Fruit fly (Drosophila melanogaster) whole organism, embryonic: ENCODE results near the gene Gdh.

Source experiments
- Abd-B ChIP-seq: fragments of 200-800 bp; sonication (Bioruptor generic); optimal IDR thresholded peaks from 2 replicates; lab custom pipeline; 2018; ENCODE audit warnings: missing biosample characterization, mild to moderate bottlenecking, missing genetic modification characterization, moderate library complexity
- CG10267 ChIP-seq: fragments of 200-800 bp; sonication (Bioruptor generic); optimal IDR thresholded peaks from 2 replicates; lab custom pipeline; 2018; ENCODE audit warnings: missing biosample characterization, mild to moderate bottlenecking, missing genetic modification characterization, moderate library complexity
- CG10274 ChIP-seq: fragments of 200-800 bp; sonication (Bioruptor generic); optimal IDR thresholded peaks from 3 replicates; lab custom pipeline; 2017; ENCODE audit warnings: missing biosample characterization, mild to moderate bottlenecking, missing genetic modification characterization
- CG10565 ChIP-seq: fragments of 200-800 bp; sonication (Bioruptor generic); optimal IDR thresholded peaks from 3 replicates; lab custom pipeline; 2016; ENCODE audit warnings: missing biosample characterization, mild to moderate bottlenecking, missing genetic modification characterization
- CG11085 ChIP-seq: fragments of 200-800 bp; sonication (Bioruptor generic); IDR thresholded peaks from 2 replicates; pipeline ENCODE4 v1.3.6; 2022; ENCODE audit warnings: missing biosample characterization, missing genetic modification characterization
- CG12104 ChIP-seq: fragments of 200-800 bp; sonication (Bioruptor generic); optimal IDR thresholded peaks from 3 replicates; lab custom pipeline; 2016; ENCODE audit warnings: missing biosample characterization, missing genetic modification characterization
- CG12236 ChIP-seq: fragments of 200-800 bp; sonication (Bioruptor generic); optimal IDR thresholded peaks from 2 replicates; lab custom pipeline; 2016; ENCODE audit warnings: missing biosample characterization, missing genetic modification characterization
- CG13296 ChIP-seq: fragments of 200-800 bp; sonication (Bioruptor generic); optimal IDR thresholded peaks from 3 replicates; lab custom pipeline; 2018; ENCODE audit warnings: missing biosample characterization, mild to moderate bottlenecking, missing genetic modification characterization
- CG13775 ChIP-seq: fragments of 200-800 bp; sonication (Bioruptor generic); optimal IDR thresholded peaks from 3 replicates; lab custom pipeline; 2017; ENCODE audit warnings: missing biosample characterization, mild to moderate bottlenecking, missing genetic modification characterization
- CG14014 ChIP-seq: fragments of 200-800 bp; sonication (Bioruptor generic); IDR thresholded peaks from 2 replicates; pipeline ENCODE4 v1.3.6; 2022; ENCODE audit warnings: missing biosample characterization, missing genetic modification characterization
- CG17802 ChIP-seq: fragments of 200-800 bp; sonication (Bioruptor generic); optimal IDR thresholded peaks from 2 replicates; lab custom pipeline; 2018; ENCODE audit warnings: missing biosample characterization, mild to moderate bottlenecking, missing genetic modification characterization, moderate library complexity
- CG18764 ChIP-seq: fragments of 200-800 bp; sonication (Bioruptor generic); optimal IDR thresholded peaks from 3 replicates; lab custom pipeline; 2016; ENCODE audit warnings: missing biosample characterization, missing genetic modification characterization
- CG2116 ChIP-seq: fragments of 200-800 bp; sonication (Bioruptor generic); optimal IDR thresholded peaks from 3 replicates; lab custom pipeline; 2018; ENCODE audit warnings: missing biosample characterization, mild to moderate bottlenecking, missing genetic modification characterization
- CG2202 ChIP-seq: fragments of 200-800 bp; sonication (Bioruptor generic); optimal IDR thresholded peaks from 2 replicates; lab custom pipeline; 2018; ENCODE audit warnings: missing biosample characterization, mild to moderate bottlenecking, missing genetic modification characterization
- CG2712 ChIP-seq: fragments of 200-800 bp; optimal IDR thresholded peaks from 3 replicates; lab custom pipeline; 2019; ENCODE audit warnings: missing biosample characterization, mild to moderate bottlenecking, missing genetic modification characterization, moderate library complexity
- CG3838 ChIP-seq: fragments of 200-800 bp; sonication (Bioruptor generic); optimal IDR thresholded peaks from 3 replicates; lab custom pipeline; 2016; ENCODE audit warnings: missing biosample characterization, missing genetic modification characterization
- CG6175 ChIP-seq: fragments of 200-800 bp; sonication (Bioruptor generic); IDR thresholded peaks from 3 replicates; pipeline ENCODE4 v1.3.6; 2022; ENCODE audit warnings: missing biosample characterization, missing genetic modification characterization
- CG7372 ChIP-seq: fragments of 200-800 bp; sonication (Bioruptor generic); IDR thresholded peaks from 2 replicates; pipeline ENCODE4 v1.3.6; 2022; ENCODE audit warnings: missing biosample characterization, missing genetic modification characterization
- CG7745 ChIP-seq: fragments of 200-800 bp; sonication (Bioruptor generic); optimal IDR thresholded peaks from 2 replicates; lab custom pipeline; 2018; ENCODE audit warnings: missing biosample characterization, mild to moderate bottlenecking, missing genetic modification characterization, moderate library complexity
- CG8089 ChIP-seq: fragments of 200-800 bp; sonication (Bioruptor generic); optimal IDR thresholded peaks from 3 replicates; lab custom pipeline; 2016; ENCODE audit warnings: missing biosample characterization, missing genetic modification characterization
- CG8290 ChIP-seq, 3 experiments: fragments of 200-800 bp; sonication (Bioruptor generic); optimal IDR thresholded peaks; 2 replicates each; lab custom pipeline; 2016 to 2019; ENCODE audit warnings: missing biosample characterization in 3 of 3, missing genetic modification characterization in 3 of 3, mild to moderate bottlenecking in 2 of 3, moderate library complexity in 1 of 3
- CG9437 ChIP-seq: fragments of 200-800 bp; sonication (Bioruptor generic); optimal IDR thresholded peaks from 2 replicates; lab custom pipeline; 2018; ENCODE audit warnings: missing biosample characterization, mild to moderate bottlenecking, missing genetic modification characterization
- CG9609 ChIP-seq: fragments of 200-800 bp; sonication (Bioruptor generic); optimal IDR thresholded peaks from 3 replicates; lab custom pipeline; 2016; ENCODE audit warnings: missing biosample characterization, missing genetic modification characterization
- Chrac-16 ChIP-seq: fragments of 200-800 bp; sonication (Bioruptor generic); optimal IDR thresholded peaks from 3 replicates; lab custom pipeline; 2016; ENCODE audit warnings: missing biosample characterization, missing genetic modification characterization
- Hand ChIP-seq: fragments of 200-800 bp; sonication (Bioruptor generic); optimal IDR thresholded peaks from 2 replicates; lab custom pipeline; 2017; ENCODE audit warnings: mild to moderate bottlenecking, missing biosample characterization, missing genetic modification reagents, missing genetic modification characterization
- Hr3 ChIP-seq: fragments of 200-800 bp; sonication (Bioruptor generic); optimal IDR thresholded peaks from 3 replicates; lab custom pipeline; 2016; ENCODE audit warnings: missing biosample characterization, missing genetic modification characterization
- MTF-1 ChIP-seq: fragments of 200-800 bp; sonication (Bioruptor generic); optimal IDR thresholded peaks from 2 replicates; lab custom pipeline; 2018; ENCODE audit warnings: missing biosample characterization, mild to moderate bottlenecking, missing genetic modification characterization, borderline replicate concordance
- NC2α ChIP-seq: fragments of 200-800 bp; sonication (Bioruptor generic); optimal IDR thresholded peaks from 2 replicates; lab custom pipeline; 2016; ENCODE audit warnings: missing biosample characterization, missing genetic modification characterization
- NC2β ChIP-seq: fragments of 200-800 bp; sonication (Bioruptor generic); optimal IDR thresholded peaks from 2 replicates; lab custom pipeline; 2016; ENCODE audit warnings: missing biosample characterization, missing genetic modification characterization
- PHDP ChIP-seq: fragments of 200-800 bp; sonication (Bioruptor generic); optimal IDR thresholded peaks from 3 replicates; lab custom pipeline; 2018; ENCODE audit warnings: missing biosample characterization, mild to moderate bottlenecking, missing genetic modification characterization, moderate library complexity
- Ravus ChIP-seq: fragments of 200-800 bp; sonication (Bioruptor generic); IDR thresholded peaks from 2 replicates; pipeline ENCODE4 v1.3.6; 2022; ENCODE audit warnings: missing biosample characterization, missing genetic modification characterization
- Six4 ChIP-seq: fragments of 200-800 bp; sonication (Bioruptor generic); optimal IDR thresholded peaks from 2 replicates; lab custom pipeline; 2016; ENCODE audit warnings: missing biosample characterization, missing genetic modification characterization
- Ssrp ChIP-seq: fragments of 200-800 bp; sonication (Bioruptor generic); optimal IDR thresholded peaks from 2 replicates; lab custom pipeline; 2018; ENCODE audit warnings: missing biosample characterization, mild to moderate bottlenecking, missing genetic modification characterization, moderate library complexity
- az2 ChIP-seq: fragments of 200-800 bp; sonication (Bioruptor generic); optimal IDR thresholded peaks from 3 replicates; lab custom pipeline; 2016; ENCODE audit warnings: missing biosample characterization, missing genetic modification characterization
- crol ChIP-seq: fragments of 200-800 bp; sonication (Bioruptor generic); IDR thresholded peaks from 2 replicates; pipeline ENCODE4 v1.3.6; 2022; ENCODE audit warnings: missing biosample characterization, missing genetic modification characterization
- ems ChIP-seq: fragments of 200-800 bp; sonication (Bioruptor generic); optimal IDR thresholded peaks from 3 replicates; lab custom pipeline; 2016; ENCODE audit warnings: missing biosample characterization, missing genetic modification characterization
- gem ChIP-seq: fragments of 200-800 bp; sonication (Bioruptor generic); optimal IDR thresholded peaks from 2 replicates; lab custom pipeline; 2019; ENCODE audit warnings: missing biosample characterization, mild to moderate bottlenecking, missing genetic modification characterization, moderate library complexity
- grn ChIP-seq: fragments of 200-800 bp; sonication (Bioruptor generic); optimal IDR thresholded peaks from 3 replicates; lab custom pipeline; 2017; ENCODE audit warnings: missing biosample characterization, missing genetic modification characterization
- ham ChIP-seq: fragments of 200-800 bp; sonication (Bioruptor generic); IDR thresholded peaks from 2 replicates; pipeline ENCODE4 v1.3.6; 2022; ENCODE audit warnings: missing biosample characterization, missing genetic modification characterization
- ind ChIP-seq: fragments of 200-800 bp; sonication (Bioruptor generic); optimal IDR thresholded peaks from 3 replicates; lab custom pipeline; 2016; ENCODE audit warnings: missing biosample characterization, missing genetic modification characterization
- kni ChIP-seq: fragments of 200-800 bp; sonication (Bioruptor generic); optimal IDR thresholded peaks from 3 replicates; lab custom pipeline; 2017; ENCODE audit warnings: mild to moderate bottlenecking, missing biosample characterization, missing genetic modification reagents, missing genetic modification characterization
- pho ChIP-seq: fragments of 200-800 bp; sonication (Bioruptor generic); optimal IDR thresholded peaks from 2 replicates; lab custom pipeline; 2016; ENCODE audit warnings: missing biosample characterization, missing genetic modification characterization
- pzg ChIP-seq: fragments of 200-800 bp; sonication (Bioruptor generic); optimal IDR thresholded peaks from 3 replicates; lab custom pipeline; 2018; ENCODE audit warnings: missing biosample characterization, mild to moderate bottlenecking, missing genetic modification characterization, moderate library complexity
- row ChIP-seq: fragments of 200-800 bp; sonication (Bioruptor generic); IDR thresholded peaks from 3 replicates; pipeline ENCODE4 v1.3.6; 2022; ENCODE audit warnings: missing biosample characterization, missing genetic modification characterization
- sim ChIP-seq: fragments of 200-800 bp; sonication (Bioruptor generic); IDR thresholded peaks from 2 replicates; pipeline ENCODE4 v1.3.6; 2022; ENCODE audit warnings: missing biosample characterization, missing genetic modification characterization
- sima ChIP-seq: fragments of 200-800 bp; sonication (Bioruptor generic); optimal IDR thresholded peaks from 2 replicates; lab custom pipeline; 2016; ENCODE audit warnings: missing biosample characterization, missing genetic modification characterization
- slp2 ChIP-seq: fragments of 200-800 bp; sonication (Bioruptor generic); optimal IDR thresholded peaks from 2 replicates; lab custom pipeline; 2016; ENCODE audit warnings: missing biosample characterization, missing genetic modification characterization
- stc ChIP-seq: fragments of 200-800 bp; sonication (Bioruptor generic); IDR thresholded peaks from 2 replicates; pipeline ENCODE4 v1.3.6; 2022; ENCODE audit warnings: missing biosample characterization, missing genetic modification characterization
- trem ChIP-seq: fragments of 200-800 bp; optimal IDR thresholded peaks from 3 replicates; lab custom pipeline; 2019; ENCODE audit warnings: missing biosample characterization, mild to moderate bottlenecking, missing genetic modification characterization, moderate library complexity
- trh ChIP-seq: fragments of 200-800 bp; sonication (Bioruptor generic); optimal IDR thresholded peaks from 2 replicates; lab custom pipeline; 2016; ENCODE audit warnings: missing biosample characterization, missing genetic modification characterization
- ttk ChIP-seq: fragments of 200-800 bp; sonication (Bioruptor generic); IDR thresholded peaks from 2 replicates; pipeline ENCODE4 v2.1.2; 2022; ENCODE audit warnings: missing biosample characterization, missing genetic modification characterization
- yki ChIP-seq: fragments of >200 bp; optimal IDR thresholded peaks from 3 replicates; lab custom pipeline; 2018

The Gdh gene

DNA sequence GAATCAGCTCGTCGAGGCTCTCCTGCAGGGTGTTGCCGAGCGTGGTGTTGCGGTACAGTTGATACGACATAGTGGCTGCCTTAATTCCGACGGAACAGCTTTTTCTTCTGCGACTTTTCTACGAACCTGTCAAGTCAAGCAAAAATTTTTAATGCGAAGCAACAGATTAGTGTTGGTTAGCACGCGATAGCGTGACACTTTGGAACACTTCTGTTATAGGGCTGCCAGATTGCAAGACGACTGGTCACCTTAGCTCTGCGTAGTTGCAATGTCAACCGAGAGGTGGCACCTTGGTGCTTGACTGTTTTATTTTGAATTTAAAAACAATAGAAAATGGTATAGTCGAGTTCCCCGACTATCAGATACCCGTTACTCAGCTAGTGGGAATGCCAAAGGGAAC lies 52.0 kb downstream of the Gdh start, which contains the start of gene TfIIA-S (continued):
- peak; percentile 74 for TF ChIP-seq CG8089 (GFP tag; lab: Kevin White, UChicago)
- TF ChIP-seq CG3838 (GFP tag; lab: Kevin White, UChicago): no peak
- no peak for TF ChIP-seq CG9437
- peak; percentile 52 for TF ChIP-seq Six4 (GFP tag; lab: Kevin White, UChicago)
- TF ChIP-seq CG7745 (tag; lab: Kevin White, UChicago): no peak
- TF ChIP-seq gem: no peak
- TF ChIP-seq stc (GFP tag; lab: Robert Waterston, UW): no peak
- peak; percentile 61 for TF ChIP-seq PHDP (tag; lab: Kevin White, UChicago)
- TF ChIP-seq CG14014 (GFP tag; lab: Robert Waterston, UW): no peak
- peak; percentile 78 for TF ChIP-seq ems (GFP tag; lab: Kevin White, UChicago)
- TF ChIP-seq Abd-B: peak; percentile 62
- TF ChIP-seq CG8290 (GFP tag; optimal IDR thresholded peaks at IDR 0.05; lab: Kevin White, UChicago): peak; percentile 85
- peak; percentile 62 to 96 for TF ChIP-seq CG8290 (tag; optimal IDR thresholded peaks at IDR 0.05; lab: Kevin White, UChicago)
- peak; percentile 72 for TF ChIP-seq CG18764 (GFP tag; lab: Kevin White, UChicago)
- peak; percentile 59 for TF ChIP-seq CG13775 (GFP tag; lab: Kevin White, UChicago)
- TF ChIP-seq slp2: peak; percentile 52
- no peak for TF ChIP-seq CG12104 (GFP tag; lab: Kevin White, UChicago)
- peak; percentile 99 for TF ChIP-seq pzg (GFP tag; lab: Kevin White, UChicago)
- TF ChIP-seq NC2α: peak; percentile 75
- TF ChIP-seq yki (lab: Kevin White, UChicago): no peak
- TF ChIP-seq CG2712 (tag; lab: Kevin White, UChicago): peak; percentile 63
- peak; percentile 86 for TF ChIP-seq CG9609
- no peak for TF ChIP-seq CG6175 (GFP tag; lab: Robert Waterston, UW)
- TF ChIP-seq CG10274: no peak
- TF ChIP-seq sima (GFP tag; lab: Kevin White, UChicago): peak; percentile 57
- peak; percentile 69 for TF ChIP-seq Hr3 (GFP tag; lab: Kevin White, UChicago)
- peak; percentile 82 for TF ChIP-seq Chrac-16 (GFP tag; lab: Kevin White, UChicago)
- no peak for TF ChIP-seq ham (GFP tag; lab: Robert Waterston, UW)
- TF ChIP-seq pho (GFP tag; lab: Kevin White, UChicago): peak; percentile 80
- peak; percentile 99 for TF ChIP-seq CG10267 (tag; lab: Kevin White, UChicago)
- peak; percentile 58 for TF ChIP-seq kni (GFP tag; lab: Kevin White, UChicago)
- TF ChIP-seq Ssrp (tag; lab: Kevin White, UChicago): no peak
- peak; percentile 11 for TF ChIP-seq CG2202 (tag; lab: Kevin White, UChicago)
- TF ChIP-seq trh (GFP tag; lab: Kevin White, UChicago): peak; percentile 64
- TF ChIP-seq CG17802 (tag; lab: Kevin White, UChicago): peak; percentile 59
- peak; percentile 65 for TF ChIP-seq az2 (GFP tag; lab: Kevin White, UChicago)
- TF ChIP-seq crol (GFP tag; lab: Robert Waterston, UW): no peak
- no peak for TF ChIP-seq ttk (GFP tag; lab: Robert Waterston, UW)
- TF ChIP-seq grn (GFP tag; lab: Kevin White, UChicago): peak; percentile 42
- peak; percentile 66 for TF ChIP-seq CG12236 (GFP tag; lab: Kevin White, UChicago)
- TF ChIP-seq CG2116 (GFP tag; lab: Kevin White, UChicago): peak; percentile 67
- peak; percentile 79 for TF ChIP-seq ind (GFP tag; lab: Kevin White, UChicago)
- peak; percentile 75 for TF ChIP-seq NC2β
- TF ChIP-seq Hand: no peak
- peak; percentile 88 for TF ChIP-seq trem
- TF ChIP-seq MTF-1: peak; percentile 76
- TF ChIP-seq CG10565: no peak
- TF ChIP-seq Ravus: no peak
- no peak for TF ChIP-seq sim (GFP tag; lab: Robert Waterston, UW)
- TF ChIP-seq CG11085 (GFP tag; lab: Robert Waterston, UW): no peak
- no peak for TF ChIP-seq CG7372 (GFP tag; lab: Robert Waterston, UW)
- no peak for TF ChIP-seq CG13296 (GFP tag; lab: Kevin White, UChicago)
- TF ChIP-seq row: no peak
